Fruit fly (Drosophila melanogaster) whole organism, prepupa: ENCODE data around the gene CG32148.

Experiments
- CG10631 ChIP-seq: fragments of 200-800 bp; sonication (Bioruptor generic); optimal IDR thresholded peaks from 2 replicates; lab custom pipeline; 2016; ENCODE audit warnings: missing biosample characterization, missing genetic modification characterization
- CG10669 ChIP-seq: fragments of 200-800 bp; sonication (Bioruptor generic); optimal IDR thresholded peaks from 3 replicates; lab custom pipeline; 2018; ENCODE audit warnings: missing biosample characterization, mild to moderate bottlenecking, missing genetic modification characterization, moderate library complexity
- CG11294 ChIP-seq: fragments of 200-800 bp; sonication (Bioruptor generic); IDR thresholded peaks from 2 replicates; pipeline ENCODE4 v1.3.6; 2022; ENCODE audit warnings: missing biosample characterization, missing genetic modification characterization
- CG11762 ChIP-seq: fragments of 200-800 bp; sonication (Bioruptor generic); optimal IDR thresholded peaks from 3 replicates; lab custom pipeline; 2016; ENCODE audit warnings: missing biosample characterization, missing genetic modification characterization; ENCODE audit not compliant: insufficient read depth
- CG11902 ChIP-seq: fragments of 200-800 bp; sonication (Bioruptor generic); optimal IDR thresholded peaks from 3 replicates; lab custom pipeline; 2016; ENCODE audit warnings: missing biosample characterization, missing genetic modification characterization
- CG1621 ChIP-seq: fragments of 200-800 bp; sonication (Bioruptor generic); optimal IDR thresholded peaks from 3 replicates; lab custom pipeline; 2018; ENCODE audit warnings: missing biosample characterization, mild to moderate bottlenecking, missing genetic modification characterization
- CG16779 ChIP-seq: fragments of 200-800 bp; sonication (Bioruptor generic); optimal IDR thresholded peaks from 3 replicates; lab custom pipeline; 2017; ENCODE audit warnings: missing biosample characterization, mild to moderate bottlenecking, missing genetic modification characterization
- CG3032 ChIP-seq: fragments of 200-800 bp; optimal IDR thresholded peaks from 2 replicates; lab custom pipeline; 2019; ENCODE audit warnings: missing biosample characterization, mild to moderate bottlenecking, missing genetic modification characterization, moderate library complexity
- CG31627 ChIP-seq: fragments of 200-800 bp; sonication (Bioruptor generic); optimal IDR thresholded peaks from 3 replicates; lab custom pipeline; 2016; ENCODE audit warnings: missing biosample characterization, missing genetic modification characterization
- CG32006 ChIP-seq: fragments of 200-800 bp; sonication (Bioruptor generic); optimal IDR thresholded peaks from 3 replicates; lab custom pipeline; 2017; ENCODE audit warnings: missing biosample characterization, mild to moderate bottlenecking, missing genetic modification characterization
- CG3919 ChIP-seq: fragments of 200-800 bp; sonication (Bioruptor generic); optimal IDR thresholded peaks from 3 replicates; lab custom pipeline; 2016; ENCODE audit warnings: missing biosample characterization, missing genetic modification characterization
- CG4318 ChIP-seq: fragments of 200-800 bp; sonication (Bioruptor generic); optimal IDR thresholded peaks from 3 replicates; lab custom pipeline; 2017; ENCODE audit warnings: missing biosample characterization, mild to moderate bottlenecking, missing genetic modification characterization
- CG6163 ChIP-seq: fragments of 200-800 bp; sonication (Bioruptor generic); IDR thresholded peaks from 3 replicates; pipeline ENCODE4 v1.3.6; 2022; ENCODE audit warnings: missing biosample characterization, missing genetic modification characterization
- CG6276 ChIP-seq: fragments of 200-800 bp; sonication (Bioruptor generic); optimal IDR thresholded peaks from 2 replicates; lab custom pipeline; 2017; ENCODE audit warnings: missing biosample characterization, mild to moderate bottlenecking, missing genetic modification characterization
- CG6854 ChIP-seq: fragments of 200-800 bp; sonication (Bioruptor generic); optimal IDR thresholded peaks from 2 replicates; lab custom pipeline; 2017; ENCODE audit warnings: missing biosample characterization, mild to moderate bottlenecking, missing genetic modification characterization
- CG7368 ChIP-seq: fragments of 200-800 bp; sonication (Bioruptor generic); optimal IDR thresholded peaks from 3 replicates; lab custom pipeline; 2016; ENCODE audit warnings: missing biosample characterization, missing genetic modification characterization
- CG8119 ChIP-seq: fragments of 200-800 bp; sonication (Bioruptor generic); IDR thresholded peaks from 3 replicates; pipeline ENCODE4 v1.3.6; 2022; ENCODE audit warnings: missing biosample characterization, missing genetic modification characterization
- CG8319 ChIP-seq: fragments of 200-800 bp; sonication (Bioruptor generic); optimal IDR thresholded peaks from 3 replicates; lab custom pipeline; 2016; ENCODE audit warnings: missing biosample characterization, missing genetic modification characterization
- CG8632 ChIP-seq: fragments of 200-800 bp; sonication (Bioruptor generic); optimal IDR thresholded peaks from 3 replicates; lab custom pipeline; 2016; ENCODE audit warnings: missing biosample characterization, missing genetic modification characterization
- CG9139 ChIP-seq: fragments of 200-800 bp; sonication (Bioruptor generic); optimal IDR thresholded peaks from 3 replicates; lab custom pipeline; 2017; ENCODE audit warnings: missing biosample characterization, mild to moderate bottlenecking, missing genetic modification characterization
- Eip75B ChIP-seq: fragments of 200-800 bp; sonication (Bioruptor generic); optimal IDR thresholded peaks from 3 replicates; lab custom pipeline; 2016; ENCODE audit warnings: missing biosample characterization, missing genetic modification characterization
- Eip78C ChIP-seq: fragments of 200-800 bp; sonication (Bioruptor generic); peaks from one replicate; lab custom pipeline; 2016; ENCODE audit warnings: missing biosample characterization, missing genetic modification characterization
- Ets21C ChIP-seq: fragments of 200-800 bp; sonication (Bioruptor generic); optimal IDR thresholded peaks from 3 replicates; lab custom pipeline; 2016; ENCODE audit warnings: missing biosample characterization, missing genetic modification characterization
- Ets96B ChIP-seq: fragments of 200-800 bp; optimal IDR thresholded peaks from 2 replicates; lab custom pipeline; 2019; ENCODE audit warnings: missing biosample characterization, mild to moderate bottlenecking, missing genetic modification characterization, moderate library complexity
- Hr38 ChIP-seq: sonication (Bioruptor generic); optimal IDR thresholded peaks from 2 replicates; lab custom pipeline; 2016; ENCODE audit warnings: missing biosample characterization, missing genetic modification characterization
- Hr39 ChIP-seq: fragments of 200-800 bp; sonication (Bioruptor generic); optimal IDR thresholded peaks from 2 replicates; lab custom pipeline; 2016; ENCODE audit warnings: missing biosample characterization, missing genetic modification characterization
- Hr4 ChIP-seq: fragments of 200-800 bp; sonication (Bioruptor generic); optimal IDR thresholded peaks from 3 replicates; lab custom pipeline; 2016; ENCODE audit warnings: missing biosample characterization, missing genetic modification characterization
- Lpt ChIP-seq: fragments of 200-800 bp; sonication (Bioruptor generic); optimal IDR thresholded peaks from 3 replicates; lab custom pipeline; 2016; ENCODE audit warnings: missing biosample characterization, missing genetic modification characterization
- Smox ChIP-seq: fragments of 200-800 bp; sonication (Bioruptor generic); optimal IDR thresholded peaks from 3 replicates; lab custom pipeline; 2016; ENCODE audit warnings: missing biosample characterization, missing genetic modification characterization
- Sox14 ChIP-seq: fragments of 200-800 bp; sonication (Bioruptor generic); optimal IDR thresholded peaks from 3 replicates; lab custom pipeline; 2016; ENCODE audit warnings: missing biosample characterization, missing genetic modification characterization
- Sox15 ChIP-seq: fragments of 200-800 bp; sonication (Bioruptor generic); optimal IDR thresholded peaks from 3 replicates; lab custom pipeline; 2016; ENCODE audit warnings: missing biosample characterization, missing genetic modification characterization
- achi ChIP-seq: fragments of 200-800 bp; sonication (Bioruptor generic); optimal IDR thresholded peaks from 3 replicates; lab custom pipeline; 2016; ENCODE audit warnings: missing biosample characterization, missing genetic modification characterization
- acj6 ChIP-seq: fragments of 200-800 bp; sonication (Bioruptor generic); optimal IDR thresholded peaks from 3 replicates; lab custom pipeline; 2016; ENCODE audit warnings: missing biosample characterization, missing genetic modification characterization
- cyc ChIP-seq: fragments of 200-800 bp; sonication (Bioruptor generic); optimal IDR thresholded peaks from 3 replicates; lab custom pipeline; 2016; ENCODE audit warnings: missing biosample characterization, missing genetic modification characterization
- dac ChIP-seq: fragments of 200-800 bp; sonication (Bioruptor generic); optimal IDR thresholded peaks from 2 replicates; lab custom pipeline; 2017; ENCODE audit warnings: missing biosample characterization, mild to moderate bottlenecking, missing genetic modification characterization
- dsx ChIP-seq: fragments of 200-800 bp; optimal IDR thresholded peaks from 3 replicates; lab custom pipeline; 2019; ENCODE audit warnings: missing biosample characterization, mild to moderate bottlenecking, missing genetic modification characterization, moderate library complexity; ENCODE audit not compliant: poor library complexity, severe bottlenecking
- eg ChIP-seq: fragments of 200-800 bp; sonication (Bioruptor generic); IDR thresholded peaks from 3 replicates; pipeline ENCODE4 v1.3.6; 2022; ENCODE audit warnings: missing biosample characterization, missing genetic modification characterization
- esn ChIP-seq: fragments of 200-800 bp; sonication (Bioruptor generic); optimal IDR thresholded peaks from 2 replicates; lab custom pipeline; 2016; ENCODE audit warnings: missing biosample characterization, mild to moderate bottlenecking, missing genetic modification characterization, moderate library complexity
- fd85E ChIP-seq: fragments of 200-800 bp; sonication (Bioruptor generic); optimal IDR thresholded peaks from 3 replicates; lab custom pipeline; 2016; ENCODE audit warnings: missing biosample characterization, missing genetic modification characterization
- fkh ChIP-seq: fragments of 200-800 bp; sonication (Bioruptor generic); optimal IDR thresholded peaks from 3 replicates; lab custom pipeline; 2017; ENCODE audit warnings: missing biosample characterization, mild to moderate bottlenecking, missing genetic modification characterization, moderate library complexity
- lz ChIP-seq: fragments of 200-800 bp; sonication (Bioruptor generic); optimal IDR thresholded peaks from 3 replicates; lab custom pipeline; 2016; ENCODE audit warnings: missing biosample characterization, missing genetic modification characterization
- pdm3 ChIP-seq: fragments of 200-800 bp; sonication (Bioruptor generic); optimal IDR thresholded peaks from 3 replicates; lab custom pipeline; 2016; ENCODE audit warnings: missing biosample characterization, missing genetic modification characterization
- salr ChIP-seq, 2 experiments: fragments of 200-800 bp; sonication (Bioruptor generic); optimal IDR thresholded peaks; 3 replicates each; lab custom pipeline; 2016 to 2018; ENCODE audit warnings: missing biosample characterization in 2 of 2, missing genetic modification characterization in 2 of 2, mild to moderate bottlenecking in 1 of 2
- spab ChIP-seq: fragments of 200-800 bp; sonication (Bioruptor generic); optimal IDR thresholded peaks from 2 replicates; lab custom pipeline; 2017; ENCODE audit warnings: missing biosample characterization, mild to moderate bottlenecking, missing genetic modification characterization, missing genetic modification reagents
- ss ChIP-seq, 2 experiments: fragments of 200-800 bp; sonication (Bioruptor generic); optimal IDR thresholded peaks; 2 replicates in 1 of 2; 3 replicates in 1 of 2; lab custom pipeline; 2017 to 2018; ENCODE audit warnings: mild to moderate bottlenecking in 2 of 2, missing biosample characterization in 2 of 2, missing genetic modification characterization in 2 of 2, moderate library complexity in 1 of 2
- svp ChIP-seq: fragments of 200-800 bp; sonication (Bioruptor generic); peaks from one replicate; lab custom pipeline; 2016; ENCODE audit warnings: missing biosample characterization, missing genetic modification characterization
- topi ChIP-seq: fragments of 200-800 bp; sonication (Bioruptor generic); optimal IDR thresholded peaks from 3 replicates; lab custom pipeline; 2016; ENCODE audit warnings: missing biosample characterization, missing genetic modification characterization

Gene CG32148

DNA sequence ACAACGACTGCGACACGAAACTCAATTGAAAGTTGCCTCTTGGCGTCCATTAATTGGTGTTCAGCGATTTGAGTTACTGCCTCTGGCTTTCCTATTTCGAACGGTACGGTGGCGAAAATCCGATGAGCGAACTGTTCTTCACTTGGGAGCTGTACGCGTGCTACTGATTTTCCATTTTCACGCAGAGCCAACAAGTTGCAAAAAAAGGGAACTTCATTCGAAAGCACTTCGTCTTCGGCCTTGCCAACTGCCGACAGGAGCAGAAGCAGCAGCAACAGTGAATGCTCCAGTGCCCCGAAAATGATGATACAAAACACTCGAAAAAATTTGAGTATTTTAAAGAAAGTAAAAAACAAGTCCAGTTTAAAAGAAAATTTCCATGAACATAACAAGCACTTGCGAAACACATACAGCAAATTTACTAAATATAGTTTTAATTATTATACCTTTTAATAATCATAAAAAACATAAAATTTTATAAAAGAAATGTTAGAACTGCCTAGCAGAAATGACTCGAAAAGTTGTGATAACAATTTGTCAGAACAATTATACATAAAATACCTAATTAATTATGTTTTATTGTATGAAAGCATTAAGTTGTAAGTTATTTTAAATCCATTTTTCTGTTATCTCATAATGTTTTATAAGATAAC, 10.9 kb downstream of the CG32148 start (continued):
- peak; percentile 62 for TF ChIP-seq Eip78C (GFP tag; lab: Kevin White, UChicago)
- TF ChIP-seq CG32006 (GFP tag; lab: Kevin White, UChicago) = peak; percentile 12
- TF ChIP-seq CG8119 (GFP tag; lab: Robert Waterston, UW) = no peak
- TF ChIP-seq CG6854 (GFP tag; lab: Kevin White, UChicago) = no peak
- TF ChIP-seq CG8319 = no peak
- TF ChIP-seq lz (GFP tag; lab: Kevin White, UChicago) = no peak
- TF ChIP-seq fd85E (GFP tag; lab: Kevin White, UChicago) = no peak
- peak; percentile 6 for TF ChIP-seq CG10631 (GFP tag; lab: Kevin White, UChicago)

dm6 chr3L:15034714-15035076, 11.4 kb downstream of the CG32148 start:
- TF ChIP-seq Smox (GFP tag; lab: Kevin White, UChicago) (no peak), Eip78C (GFP tag; lab: Kevin White, UChicago) (peak; percentile 26), topi (GFP tag; lab: Kevin White, UChicago) (no peak)
- TF ChIP-seq, all 60 proteins: peak for 1

DNA sequence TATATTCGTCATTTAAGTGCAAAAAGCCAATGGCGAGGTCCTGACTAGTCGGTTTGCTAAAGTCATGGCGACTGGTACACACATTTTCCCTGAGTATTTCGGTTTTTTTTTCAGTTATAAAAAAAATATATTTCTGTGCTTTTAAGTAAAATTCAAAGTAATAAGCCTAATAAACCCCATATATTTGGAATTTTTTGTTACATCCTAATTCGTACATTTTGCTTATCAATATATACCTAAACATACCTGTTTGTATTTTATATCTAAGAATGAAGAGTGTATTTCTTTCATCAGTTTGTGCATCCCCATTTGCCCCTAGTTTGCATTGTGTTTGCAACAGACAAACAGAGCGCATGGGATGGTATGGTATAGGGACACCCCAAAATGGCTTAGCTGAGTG, 12.3 kb downstream of the CG32148 start:
- TF ChIP-seq Sox14 (GFP tag; lab: Kevin White, UChicago) (no peak), CG4318 (GFP tag; lab: Kevin White, UChicago) (no peak), spab (no peak), Hr39 (GFP tag; lab: Kevin White, UChicago) (no peak), Eip78C (GFP tag; lab: Kevin White, UChicago) (peak; percentile 67), Lpt (GFP tag; lab: Kevin White, UChicago) (no peak), CG11902 (GFP tag; lab: Kevin White, UChicago) (no peak), CG6854 (GFP tag; lab: Kevin White, UChicago) (no peak), CG6276 (GFP tag; lab: Kevin White, UChicago) (no peak), CG8632 (no peak), svp (GFP tag; lab: Kevin White, UChicago) (peak; percentile 20), ss (GFP tag; optimal IDR thresholded peaks at IDR 0.05; lab: Kevin White, UChicago) (no peak), CG3919 (peak; percentile 16), CG32006 (GFP tag; lab: Kevin White, UChicago) (no peak), salr (GFP tag; optimal IDR thresholded peaks at IDR 0.05; lab: Kevin White, UChicago) (no peak), CG10669 (GFP tag; lab: Kevin White, UChicago) (no peak), Sox15 (no peak), Ets96B (tag; lab: Kevin White, UChicago) (no peak), CG3032 (peak; percentile 16), CG9139 (GFP tag; lab: Kevin White, UChicago) (no peak), CG1621 (tag; lab: Kevin White, UChicago) (no peak), Ets21C (no peak), CG11294 (GFP tag; lab: Robert Waterston, UW) (no peak), acj6 (GFP tag; lab: Kevin White, UChicago) (peak; percentile 6), pdm3 (GFP tag; lab: Kevin White, UChicago) (no peak), esn (GFP tag; lab: Kevin White, UChicago) (no peak), dac (GFP tag; lab: Kevin White, UChicago) (no peak), Hr4 (GFP tag; lab: Kevin White, UChicago) (peak; percentile 2), CG16779 (tag; lab: Kevin White, UChicago) (no peak), achi (GFP tag; lab: Kevin White, UChicago) (no peak), Eip75B (GFP tag; lab: Kevin White, UChicago) (no peak), fkh (GFP tag; lab: Kevin White, UChicago) (no peak), CG6163 (GFP tag; lab: Robert Waterston, UW) (no peak), CG31627 (GFP tag; lab: Kevin White, UChicago) (peak; percentile 2), dsx (GFP tag; lab: Kevin White, UChicago) (no peak), fd85E (GFP tag; lab: Kevin White, UChicago) (no peak), Smox (GFP tag; lab: Kevin White, UChicago) (peak; percentile 6), eg (no peak), cyc (GFP tag; lab: Kevin White, UChicago) (no peak), CG7368 (no peak), CG8119 (GFP tag; lab: Robert Waterston, UW) (no peak), lz (GFP tag; lab: Kevin White, UChicago) (no peak), CG11762 (no peak), Hr38 (GFP tag; lab: Kevin White, UChicago) (no peak)
